Worm (Caenorhabditis elegans): ENCODE data around the gene his-72.

- no peak for TF ChIP-seq dao-5 (tag; optimal IDR thresholded peaks at IDR 0.05)
- no peak for TF ChIP-seq him-1 (tag; optimal IDR thresholded peaks at IDR 0.05)
- no peak for TF ChIP-seq W03F9.2 (tag; optimal IDR thresholded peaks at IDR 0.05)
Measured at ce11 chrIII:12349027-12349426, 19.8 kb downstream of the his-72 start.

Data from whole organism, L4/young adult.